Worm (Caenorhabditis elegans) whole organism, midembryonic: ENCODE data around the gene klp-3.

Source experiments
- T22C8.4 ChIP-seq: fragments of 200-800 bp; sonication (Bioruptor generic); IDR thresholded peaks from 2 replicates; pipeline ENCODE4 v1.3.6; 2022; ENCODE audit warnings: missing genetic modification characterization, missing compliant biosample characterization
- cog-1 ChIP-seq: sonication (generic microtip); optimal IDR thresholded peaks from 2 replicates; lab custom pipeline; 2016; ENCODE audit warnings: missing genetic modification characterization, missing compliant biosample characterization
- flt-1 ChIP-seq: fragments of 200-800 bp; sonication (Bioruptor generic); IDR thresholded peaks from 2 replicates; pipeline ENCODE4 v1.3.6; 2022; ENCODE audit warnings: missing genetic modification characterization, missing compliant biosample characterization
- klf-2 ChIP-seq: fragments of 200-800 bp; sonication (Bioruptor generic); conservative IDR thresholded peaks from 2 replicates; pipeline ENCODE4 v1.3.6; 2022; ENCODE audit warnings: missing genetic modification reagents, missing genetic modification characterization, missing compliant biosample characterization
- ref-1 ChIP-seq: fragments of 200-800 bp; sonication (Bioruptor generic); conservative IDR thresholded peaks from 2 replicates; pipeline ENCODE4 v1.3.6; 2022; ENCODE audit warnings: missing genetic modification reagents, missing genetic modification characterization, missing compliant biosample characterization
- ztf-23 ChIP-seq: fragments of 200-800 bp; sonication (Bioruptor generic); IDR thresholded peaks from 2 replicates; pipeline ENCODE4 v1.3.6; 2022; ENCODE audit warnings: missing genetic modification reagents, missing genetic modification characterization, missing compliant biosample characterization
- ztf-29 ChIP-seq: fragments of 200-800 bp; sonication (Bioruptor generic); IDR thresholded peaks from 2 replicates; pipeline ENCODE4 v1.3.6; 2022; ENCODE audit warnings: missing genetic modification reagents, missing genetic modification characterization, missing compliant biosample characterization

ce11 chrII:7838661-7839060 lies 3.5 kb upstream of the klp-3 start:
- TF ChIP-seq flt-1 (GFP tag; lab: Robert Waterston, UW) (no peak), ztf-29 (no peak), T22C8.4 (GFP tag; lab: Robert Waterston, UW) (no peak), ztf-23 (GFP tag; lab: Robert Waterston, UW) (no peak), klf-2 (no peak), cog-1 (tag; lab: Kevin White, UChicago) (no peak), ref-1 (GFP tag; lab: Robert Waterston, UW) (no peak)
